Fruit fly (Drosophila melanogaster): Measurements from ENCODE around the gene CG3632.

CG3632 gene

dm6 chrX:16332615-16333288 is 36.3 kb downstream of the CG3632 start (continued):
- TF ChIP-seq CG32006 (GFP tag; optimal IDR thresholded peaks at IDR 0.05) (peak; percentile 98), CG10669 (GFP tag; optimal IDR thresholded peaks at IDR 0.05) (peak; percentile 98), Gug (GFP tag; IDR thresholded peaks at IDR 0.05) (peak; percentile 92), CG16779 (tag; optimal IDR thresholded peaks at IDR 0.05) (peak; percentile 95), eg (GFP tag; IDR thresholded peaks at IDR 0.05) (peak; percentile 94), ss (GFP tag; optimal IDR thresholded peaks at IDR 0.05) (peak; percentile 95 to 98), lz (GFP tag; optimal IDR thresholded peaks at IDR 0.05) (peak; percentile 97), salr (GFP tag; optimal IDR thresholded peaks at IDR 0.05) (peak; percentile 91 to 94), Smox (GFP tag; optimal IDR thresholded peaks at IDR 0.05) (peak; percentile 96), CG34406 (GFP tag; optimal IDR thresholded peaks at IDR 0.05) (peak; percentile 96), dsx (GFP tag; optimal IDR thresholded peaks at IDR 0.05; ENCODE audit: poor library complexity, severe bottlenecking) (peak; percentile 93), Lpt (GFP tag; optimal IDR thresholded peaks at IDR 0.05) (peak; percentile 94), CG11762 (GFP tag; optimal IDR thresholded peaks at IDR 0.05; ENCODE audit: insufficient read depth) (peak; percentile 90), CG9139 (GFP tag; optimal IDR thresholded peaks at IDR 0.05) (peak; percentile 95), acj6 (GFP tag; optimal IDR thresholded peaks at IDR 0.05) (peak; percentile 94), fkh (GFP tag; optimal IDR thresholded peaks at IDR 0.05) (peak; percentile 95), fd85E (GFP tag; optimal IDR thresholded peaks at IDR 0.05) (peak; percentile 81), CG8319 (GFP tag; optimal IDR thresholded peaks at IDR 0.05) (peak; percentile 90), CG11294 (GFP tag; IDR thresholded peaks at IDR 0.05) (peak; percentile 92), spab (GFP tag; optimal IDR thresholded peaks at IDR 0.05) (peak; percentile 96), CG8632 (GFP tag; optimal IDR thresholded peaks at IDR 0.05) (peak; percentile 95), CG6163 (GFP tag; IDR thresholded peaks at IDR 0.05) (peak; percentile 91), Eip75B (GFP tag; optimal IDR thresholded peaks at IDR 0.05) (peak; percentile 97), cyc (GFP tag; optimal IDR thresholded peaks at IDR 0.05) (peak; percentile 95), CG6276 (GFP tag; optimal IDR thresholded peaks at IDR 0.05) (peak; percentile 98)

dm6 chrX:16333434-16334141 is 37.1 kb downstream of the CG3632 start, which contains the start of the genes CG9921 and Dsp1:
CG9921 (minus strand) TSS chrX:16333600.
Dsp1 (plus strand) TSS chrX:16333612.
- TF ChIP-seq CG8632 (GFP tag; optimal IDR thresholded peaks at IDR 0.05) (no peak), CG32006 (GFP tag; optimal IDR thresholded peaks at IDR 0.05) (peak; percentile 10), CG6854 (GFP tag; optimal IDR thresholded peaks at IDR 0.05) (peak; percentile 13), CG34406 (GFP tag; optimal IDR thresholded peaks at IDR 0.05) (no peak), CG11902 (GFP tag; optimal IDR thresholded peaks at IDR 0.05) (no peak), CG3919 (GFP tag; optimal IDR thresholded peaks at IDR 0.05) (peak; percentile 2), dac (GFP tag; optimal IDR thresholded peaks at IDR 0.05) (no peak), achi (GFP tag; optimal IDR thresholded peaks at IDR 0.05) (peak; percentile 1), net (GFP tag; optimal IDR thresholded peaks at IDR 0.05) (no peak), CG6163 (GFP tag; IDR thresholded peaks at IDR 0.05) (peak; percentile 51; the same call in 2 of the 3 replicates), Eip78C (GFP tag) (peak; percentile 53), spab (GFP tag; optimal IDR thresholded peaks at IDR 0.05) (no peak), CG8119 (GFP tag; IDR thresholded peaks at IDR 0.05) (no peak), CG7368 (GFP tag; optimal IDR thresholded peaks at IDR 0.05) (no peak), dsx (GFP tag; optimal IDR thresholded peaks at IDR 0.05; ENCODE audit: poor library complexity, severe bottlenecking) (peak; percentile 40), vri (GFP tag; optimal IDR thresholded peaks at IDR 0.05) (peak; percentile 30), eg (GFP tag; IDR thresholded peaks at IDR 0.05) (peak; percentile 47; the same call in 2 of the 3 replicates), Eip93F (GFP tag; optimal IDR thresholded peaks at IDR 0.05) (peak; percentile 10), esn (GFP tag; optimal IDR thresholded peaks at IDR 0.05) (no peak), Sox102F (GFP tag; optimal IDR thresholded peaks at IDR 0.05) (peak; percentile 17)

Data from whole organism, prepupa.